Worm (Caenorhabditis elegans) whole organism, L4 larva: ENCODE data around the gene F11D11.3.

ENCODE experiments used
- saeg-2 ChIP-seq: fragments of 200-800 bp; sonication (Bioruptor generic); IDR thresholded peaks from 2 replicates; pipeline ENCODE4 v1.3.6; 2022; ENCODE audit warnings: missing genetic modification reagents, missing genetic modification characterization, missing compliant biosample characterization
- unc-62 ChIP-seq, 3 experiments: fragments of 150-350 bp in 1 of 3; sonication (generic microtip); optimal IDR thresholded peaks in 2 of 3; peaks in 1 of 3; 1 replicate in 1 of 3; 2 replicates in 2 of 3; lab custom pipeline; 2014 to 2017; ENCODE audit warnings: missing biosample characterization in 3 of 3, missing genetic modification characterization in 3 of 3, missing genetic modification reagents in 3 of 3, missing genotype in 1 of 3

DNA sequence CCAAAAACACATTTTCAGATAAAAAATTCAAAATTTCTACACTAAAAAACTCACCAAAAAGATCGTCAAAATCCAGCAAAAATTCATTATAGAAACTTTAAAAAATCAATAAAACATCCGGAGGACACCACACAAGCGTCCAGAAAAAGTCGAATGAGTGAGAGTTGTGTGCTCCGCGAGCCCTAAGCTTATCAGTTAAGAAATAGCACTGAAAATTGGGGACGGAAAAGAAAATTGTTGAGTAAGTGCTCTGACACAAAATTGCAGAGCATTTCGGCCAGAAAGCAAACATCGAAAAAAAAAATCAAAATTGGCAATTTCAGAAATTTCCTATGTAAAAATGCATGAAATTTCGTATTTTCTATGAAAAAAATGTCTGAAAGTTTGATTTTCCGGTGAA, 22.4 kb downstream of the F11D11.3 start:
- TF ChIP-seq unc-62 (GFP tag; optimal IDR thresholded peaks at IDR 0.05 in 1 of 2; lab: Kevin White, UChicago) (no peak), unc-62 (tag; optimal IDR thresholded peaks at IDR 0.05; lab: Kevin White, UChicago) (no peak), saeg-2 (no peak)
